Worm (Caenorhabditis elegans): Measurements from ENCODE around the gene F55G11.8.

DNA sequence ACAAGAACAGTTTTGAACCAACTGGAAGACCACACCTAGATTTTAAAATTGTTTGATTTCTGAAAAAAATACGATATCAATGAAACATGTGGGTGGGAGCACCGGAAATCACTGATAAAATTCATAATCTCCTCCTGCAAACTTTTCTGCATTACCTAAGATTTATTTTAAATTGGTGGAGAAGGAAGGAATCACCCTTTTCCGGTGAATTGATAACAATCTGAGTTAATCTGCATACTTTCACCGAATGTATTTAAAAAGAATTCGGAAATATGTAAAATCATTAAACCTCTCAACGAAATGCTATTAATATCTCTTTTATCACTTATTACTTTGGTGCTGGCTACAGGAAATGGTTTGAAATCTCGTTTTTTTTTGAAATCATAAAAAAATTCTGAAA lies 20.0 kb upstream of the F55G11.8 start, which contains the start of gene dct-19:
- no peak for TF ChIP-seq him-1 (tag; optimal IDR thresholded peaks at IDR 0.05)
- no peak for TF ChIP-seq dao-5 (tag; optimal IDR thresholded peaks at IDR 0.05)
- TF ChIP-seq W03F9.2 (tag; optimal IDR thresholded peaks at IDR 0.05): no peak
